Fruit fly (Drosophila melanogaster) whole organism: Measurements from ENCODE around the gene CG15283.

Source experiments
- CG8478 ChIP-seq: fragments of >200 bp; optimal IDR thresholded peaks from 2 replicates; lab custom pipeline; 2018; ENCODE audit warnings: inconsistent platforms
- usp ChIP-seq: fragments of >200 bp; optimal IDR thresholded peaks from 2 replicates; lab custom pipeline; 2017; ENCODE audit warnings: missing biosample characterization, missing genetic modification characterization, mixed read lengths

- TF ChIP-seq CG8478 (lab: Kevin White, UChicago) (no peak), usp (no peak)
These were observed 3.5 kb upstream of the CG15283 start for dm6 chr2L:14454247-14454646.
